Worm (Caenorhabditis elegans): ENCODE measurements around the gene lron-13.

DNA sequence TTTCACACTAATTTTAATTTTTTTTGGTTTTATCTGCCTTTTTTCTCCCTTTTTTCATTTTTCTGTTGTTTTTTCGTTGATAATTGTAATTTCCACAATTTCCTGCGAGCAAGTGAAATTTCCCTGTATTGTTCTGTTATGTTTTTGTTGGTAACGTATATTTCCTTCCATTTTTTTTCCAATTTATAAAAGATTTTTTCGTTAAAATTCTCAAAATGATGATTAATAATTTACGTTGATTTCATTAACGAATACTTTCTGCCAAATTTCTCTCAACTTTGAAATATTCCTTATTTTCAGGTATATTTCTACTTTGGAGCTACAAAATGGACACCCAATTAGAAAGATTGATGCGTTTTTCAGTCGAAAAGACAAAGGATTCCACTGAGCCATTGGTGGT lies 24.7 kb upstream of the lron-13 start, which contains the start of gene T28A8.8:
- no peak for TF ChIP-seq tab-1 (GFP tag; IDR thresholded peaks at IDR 0.05)
- no peak for TF ChIP-seq klf-2 (GFP tag; conservative IDR thresholded peaks at IDR 0.05)
- TF ChIP-seq flt-1 (GFP tag; IDR thresholded peaks at IDR 0.05): no peak
- TF ChIP-seq ztf-29 (GFP tag; IDR thresholded peaks at IDR 0.05): no peak
- no peak for TF ChIP-seq ztf-23 (GFP tag; IDR thresholded peaks at IDR 0.05)

All from whole organism, midembryonic.